Worm (Caenorhabditis elegans): ENCODE measurements around the gene ttr-17.

DNA sequence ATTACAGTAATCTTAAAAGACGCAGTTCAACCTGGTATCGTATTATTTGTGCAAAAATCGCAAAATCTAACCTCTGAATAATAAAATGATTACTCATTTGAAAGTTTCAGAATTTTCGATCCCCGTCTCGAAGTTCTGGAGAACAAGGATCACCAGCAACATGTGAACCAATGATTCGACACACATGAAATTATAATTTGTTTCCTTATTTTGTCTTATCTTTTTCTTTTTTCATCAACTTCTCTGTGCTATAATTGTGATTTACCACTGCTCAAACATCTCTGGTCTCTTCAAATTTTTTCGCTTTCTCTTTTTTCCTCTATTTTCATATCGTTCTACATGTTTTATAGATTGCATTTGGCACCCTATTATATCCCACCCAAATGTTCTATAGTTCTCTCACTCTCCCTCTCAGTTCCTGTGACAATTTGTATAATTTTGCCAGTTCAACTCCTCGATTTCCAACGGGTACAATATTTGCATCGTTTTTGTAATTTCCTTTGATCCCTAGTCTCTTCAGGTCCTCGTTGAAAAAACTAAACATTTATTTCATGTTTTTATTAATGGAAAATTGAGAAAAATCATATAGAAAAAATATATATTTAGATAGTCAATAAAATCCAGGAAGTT, 3.7 kb downstream of the ttr-17 start:
- TF ChIP-seq mef-2 (tag; optimal IDR thresholded peaks at IDR 0.05) (no peak), pqm-1 (tag; optimal IDR thresholded peaks at IDR 0.05) (no peak)

Measured in whole organism, L1 larva.